Worm (Caenorhabditis elegans) whole organism, midembryonic: Measurements from ENCODE around the gene Y38F1A.7.

ENCODE experiments used
- T22C8.4 ChIP-seq: fragments of 200-800 bp; sonication (Bioruptor generic); IDR thresholded peaks from 2 replicates; pipeline ENCODE4 v1.3.6; 2022; ENCODE audit warnings: missing genetic modification characterization, missing compliant biosample characterization
- cog-1 ChIP-seq: sonication (generic microtip); optimal IDR thresholded peaks from 2 replicates; lab custom pipeline; 2016; ENCODE audit warnings: missing genetic modification characterization, missing compliant biosample characterization
- med-1 ChIP-seq: sonication (generic microtip); optimal IDR thresholded peaks from 2 replicates; lab custom pipeline; 2017; ENCODE audit warnings: missing genetic modification characterization, mild to moderate bottlenecking, missing compliant biosample characterization, antibody characterized with exemption, missing genetic modification reagents; ENCODE audit not compliant: insufficient read depth

DNA sequence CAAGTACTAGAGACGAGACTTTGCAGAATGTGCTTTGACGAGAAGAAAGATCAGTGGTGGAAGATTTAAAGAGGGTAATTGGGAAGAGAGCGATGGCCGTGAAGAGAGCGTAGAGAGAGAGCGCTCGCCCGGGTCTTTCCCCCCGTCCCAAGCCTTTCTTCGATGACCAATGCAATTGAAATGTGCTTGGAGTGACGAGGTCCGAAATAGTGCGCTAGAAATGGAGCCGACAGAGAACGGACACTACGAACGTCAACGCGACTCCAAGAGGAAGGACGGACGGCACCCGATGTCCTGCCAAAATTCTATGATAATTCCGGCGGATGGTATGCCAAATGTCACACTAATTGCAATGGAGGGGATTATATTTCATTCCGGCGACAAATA is 32.4 kb upstream of the Y38F1A.7 start:
- TF ChIP-seq med-1 (no peak), cog-1 (tag; lab: Kevin White, UChicago) (no peak), T22C8.4 (GFP tag; lab: Robert Waterston, UW) (no peak)
